Worm (Caenorhabditis elegans): ENCODE measurements around the gene fip-1.

Gene fip-1

DNA sequence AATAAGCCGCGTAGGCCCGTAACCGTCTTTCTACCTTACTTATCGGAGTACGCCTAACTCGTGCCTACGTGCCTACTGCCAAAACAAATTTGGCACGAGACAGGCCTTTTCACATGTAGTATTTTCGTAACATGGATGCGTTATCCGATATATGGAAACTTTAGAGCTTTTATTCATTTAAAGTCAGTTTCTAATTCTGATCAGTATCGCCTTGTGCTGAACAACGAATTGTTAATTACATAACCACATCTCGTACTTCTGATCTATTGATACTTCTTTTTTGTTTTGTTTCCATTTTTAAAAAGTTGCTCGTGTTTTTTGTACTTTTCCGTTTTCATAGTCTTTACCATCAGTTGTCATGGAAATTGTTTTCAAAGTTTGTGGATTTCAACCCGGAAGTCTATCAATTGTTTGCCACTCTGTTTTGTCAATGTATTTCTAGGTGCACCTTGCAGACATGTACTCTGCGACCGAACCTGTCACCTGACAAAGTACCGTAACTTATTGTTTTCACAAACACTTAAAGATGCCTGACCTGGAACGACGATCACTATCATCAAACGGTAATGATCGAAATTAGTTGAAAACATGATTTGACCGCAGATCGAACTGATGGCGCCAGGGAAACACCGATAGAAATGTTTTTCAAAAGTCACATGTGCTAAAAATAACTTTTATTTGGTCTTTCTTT lies 18.3 kb downstream of the fip-1 start:
- peak; percentile 41 for TF ChIP-seq ets-4 (GFP tag; optimal IDR thresholded peaks at IDR 0.05)
- TF ChIP-seq him-1 (tag; optimal IDR thresholded peaks at IDR 0.05), result no peak
- TF ChIP-seq ama-1 (optimal IDR thresholded peaks at IDR 0.05), result peak; percentile 34
- TF ChIP-seq ama-1 (GFP tag; optimal IDR thresholded peaks at IDR 0.05), result no peak
- TF ChIP-seq F37B4.10 (GFP tag; IDR thresholded peaks at IDR 0.05), result 0 out of 2 replicates have a peak, but pooled peaks have one; percentile 62

- no peak for TF ChIP-seq ccch-3 (GFP tag; optimal IDR thresholded peaks at IDR 0.05)
- peak; percentile 86 for TF ChIP-seq tlf-1 (GFP tag; optimal IDR thresholded peaks at IDR 0.05)
- no peak for TF ChIP-seq F57C9.4 (tag; optimal IDR thresholded peaks at IDR 0.05)
- TF ChIP-seq Y95B8A.8 (GFP tag; IDR thresholded peaks at IDR 0.05), result no peak
- TF ChIP-seq snpc-3.4 (tag; optimal IDR thresholded peaks at IDR 0.05), result peak; percentile 12
- TF ChIP-seq pbrm-1 (GFP tag; IDR thresholded peaks at IDR 0.05), result peak; percentile 47; the same call in 1 of the 2 replicates
- no peak for TF ChIP-seq nfya-2 (GFP tag; IDR thresholded peaks at IDR 0.05)
- peak; percentile 25 for TF ChIP-seq ztf-18 (tag; optimal IDR thresholded peaks at IDR 0.05)
- no peak for TF ChIP-seq ztf-25 (GFP tag; IDR thresholded peaks at IDR 0.05)
- TF ChIP-seq attf-5 (GFP tag; optimal IDR thresholded peaks at IDR 0.05), result peak; percentile 72
- 0 out of 2 replicates have a peak, but pooled peaks have one; percentile 8 for TF ChIP-seq egrh-3 (GFP tag; IDR thresholded peaks at IDR 0.05)
- TF ChIP-seq repo-1 (tag; optimal IDR thresholded peaks at IDR 0.05), result peak; percentile 51
- TF ChIP-seq ZK185.1 (tag; optimal IDR thresholded peaks at IDR 0.05; ENCODE audit: poor library complexity, severe bottlenecking), result peak; percentile 39
- no peak for TF ChIP-seq T26A5.8 (tag; optimal IDR thresholded peaks at IDR 0.05)
- TF ChIP-seq unc-62 (GFP tag; optimal IDR thresholded peaks at IDR 0.05), result peak; percentile 35
- TF ChIP-seq die-1 (tag; optimal IDR thresholded peaks at IDR 0.05), result peak; percentile 52
- no peak for TF ChIP-seq lsl-1 (GFP tag; optimal IDR thresholded peaks at IDR 0.05)
- TF ChIP-seq hmg-1.2 (GFP tag; IDR thresholded peaks at IDR 0.05), result peak; percentile 58
- 0 out of 2 replicates have a peak, but pooled peaks have one; percentile 11 for TF ChIP-seq madf-3 (GFP tag; IDR thresholded peaks at IDR 0.05)
- TF ChIP-seq mxl-1 (tag; optimal IDR thresholded peaks at IDR 0.05), result no peak
- peak; percentile 9 for TF ChIP-seq ama-1 (optimal IDR thresholded peaks at IDR 0.05)
- TF ChIP-seq ama-1 (GFP tag; optimal IDR thresholded peaks at IDR 0.05), result no peak
- no peak for TF ChIP-seq Y67H2A.10 (GFP tag; conservative IDR thresholded peaks at IDR 0.05)
- no peak for TF ChIP-seq pha-4 (tag; optimal IDR thresholded peaks at IDR 0.05)
- TF ChIP-seq F22D6.2 (tag; optimal IDR thresholded peaks at IDR 0.05), result peak; percentile 80
- TF ChIP-seq akir-1 (GFP tag; optimal IDR thresholded peaks at IDR 0.05), result no peak
- peak; percentile 91 for TF ChIP-seq hsf-1 (GFP tag; IDR thresholded peaks at IDR 0.05)
- TF ChIP-seq nhr-80 (tag; optimal IDR thresholded peaks at IDR 0.05), result peak; percentile 81
- peak; percentile 60 for TF ChIP-seq gei-17 (GFP tag; optimal IDR thresholded peaks at IDR 0.05)
- TF ChIP-seq hrde-1 (tag; optimal IDR thresholded peaks at IDR 0.05; ENCODE audit: borderline replicate concordance), result no peak
- TF ChIP-seq B0035.1 (tag; optimal IDR thresholded peaks at IDR 0.05), result no peak
- TF ChIP-seq somi-1 (GFP tag; optimal IDR thresholded peaks at IDR 0.05), result peak; percentile 94
- no peak for TF ChIP-seq tbx-9 (tag; optimal IDR thresholded peaks at IDR 0.05; ENCODE audit: borderline replicate concordance)
- peak; percentile 88 for TF ChIP-seq chd-7 (tag; optimal IDR thresholded peaks at IDR 0.05)
- TF ChIP-seq Y53F4B.3 (GFP tag; IDR thresholded peaks at IDR 0.05), result no peak
- peak; percentile 46; the same call in 1 of the 2 replicates for TF ChIP-seq mcd-1 (GFP tag; IDR thresholded peaks at IDR 0.05)
- peak; percentile 64; the same call in 1 of the 2 replicates for TF ChIP-seq C06A6.2 (GFP tag; conservative IDR thresholded peaks at IDR 0.05)
- TF ChIP-seq let-607 (tag; optimal IDR thresholded peaks at IDR 0.05), result peak in 1 of 2 experiments; percentile 85
- no peak for TF ChIP-seq T07F8.4 (tag; optimal IDR thresholded peaks at IDR 0.05)
- no peak for TF ChIP-seq xnd-1 (tag; optimal IDR thresholded peaks at IDR 0.05)
- peak; percentile 5 for TF ChIP-seq ztf-3 (GFP tag; optimal IDR thresholded peaks at IDR 0.05)
- TF ChIP-seq nhr-179 (tag; optimal IDR thresholded peaks at IDR 0.05), result no peak
- TF ChIP-seq B0336.3 (GFP tag; IDR thresholded peaks at IDR 0.05), result peak; percentile 91
These were observed 18.8 kb downstream of the fip-1 start for ce11 chrIII:8658367-8658761.

Data from whole organism, young adult.